Fruit fly (Drosophila melanogaster) whole organism, wandering third instar larva: ENCODE measurements around the gene AttD.

ENCODE experiments used
- CrebA ChIP-seq: fragments of 200-800 bp; sonication (Bioruptor generic); optimal IDR thresholded peaks from 2 replicates; lab custom pipeline; 2016; ENCODE audit warnings: missing biosample characterization, mild to moderate bottlenecking, missing genetic modification characterization, borderline replicate concordance
- Hnf4 ChIP-seq: fragments of 200-800 bp; sonication (Bioruptor generic); optimal IDR thresholded peaks from 2 replicates; lab custom pipeline; 2016; ENCODE audit warnings: missing biosample characterization, mild to moderate bottlenecking, missing genetic modification characterization
- Rel ChIP-seq, 2 experiments: fragments of 200-800 bp; sonication (Bioruptor generic) in 1 of 2; optimal IDR thresholded peaks; 2 replicates in 1 of 2; 3 replicates in 1 of 2; lab custom pipeline; 2016 to 2019; ENCODE audit warnings: mild to moderate bottlenecking in 2 of 2, missing biosample characterization in 2 of 2, missing genetic modification characterization in 2 of 2, moderate library complexity in 1 of 2
- br ChIP-seq: fragments of 200-800 bp; sonication (Bioruptor generic); optimal IDR thresholded peaks from 2 replicates; lab custom pipeline; 2016; ENCODE audit warnings: missing biosample characterization, missing genetic modification characterization
- dsf ChIP-seq: sonication (Bioruptor generic); optimal IDR thresholded peaks from 2 replicates; lab custom pipeline; 2016; ENCODE audit warnings: missing biosample characterization, missing genetic modification characterization, borderline replicate concordance
- ey ChIP-seq: fragments of 200-800 bp; sonication (Bioruptor generic); optimal IDR thresholded peaks from 2 replicates; lab custom pipeline; 2016; ENCODE audit warnings: missing biosample characterization, missing genetic modification characterization
- fru ChIP-seq: fragments of 200-800 bp; sonication (Bioruptor generic); optimal IDR thresholded peaks from 3 replicates; lab custom pipeline; 2016; ENCODE audit warnings: missing biosample characterization, mild to moderate bottlenecking, missing genetic modification characterization
- h ChIP-seq: fragments of 200-800 bp; sonication (Bioruptor generic); optimal IDR thresholded peaks from 3 replicates; lab custom pipeline; 2016; ENCODE audit warnings: missing biosample characterization, mild to moderate bottlenecking, missing genetic modification characterization
- jim ChIP-seq: fragments of 175-275, 200-325 bp; sonication (Bioruptor generic); optimal IDR thresholded peaks from 2 replicates; lab custom pipeline; 2016; ENCODE audit warnings: missing biosample characterization, mild to moderate bottlenecking, missing genetic modification characterization
- lola ChIP-seq: fragments of >200 bp; optimal IDR thresholded peaks from 2 replicates; lab custom pipeline; 2017; ENCODE audit warnings: missing biosample characterization, missing genetic modification characterization
- pan ChIP-seq: fragments of >200 bp; optimal IDR thresholded peaks from 2 replicates; lab custom pipeline; 2017
- psq ChIP-seq: fragments of 200-800 bp; sonication (Bioruptor generic); optimal IDR thresholded peaks from 3 replicates; lab custom pipeline; 2017; ENCODE audit warnings: missing biosample characterization, mild to moderate bottlenecking, missing genetic modification characterization, moderate library complexity

- TF ChIP-seq br (GFP tag; lab: Kevin White, UChicago) (no peak), CrebA (no peak), h (GFP tag; lab: Kevin White, UChicago) (no peak), pan (lab: Kevin White, UChicago) (no peak), Hnf4 (GFP tag; lab: Kevin White, UChicago) (no peak), lola (GFP tag; lab: Kevin White, UChicago) (no peak), fru (no peak), jim (GFP tag; lab: Kevin White, UChicago) (no peak), dsf (no peak), Rel (GFP tag; optimal IDR thresholded peaks at IDR 0.05; lab: Kevin White, UChicago) (no peak), Rel (tag; optimal IDR thresholded peaks at IDR 0.05; lab: Kevin White, UChicago) (no peak), psq (GFP tag; lab: Kevin White, UChicago) (no peak), ey (GFP tag; lab: Kevin White, UChicago) (no peak)
These were observed 2.9 kb upstream of the AttD start, which contains the start of gene CG14323 for dm6 chr3R:17622062-17622766.
